Worm (Caenorhabditis elegans): ENCODE data around the gene rap-3.

DNA sequence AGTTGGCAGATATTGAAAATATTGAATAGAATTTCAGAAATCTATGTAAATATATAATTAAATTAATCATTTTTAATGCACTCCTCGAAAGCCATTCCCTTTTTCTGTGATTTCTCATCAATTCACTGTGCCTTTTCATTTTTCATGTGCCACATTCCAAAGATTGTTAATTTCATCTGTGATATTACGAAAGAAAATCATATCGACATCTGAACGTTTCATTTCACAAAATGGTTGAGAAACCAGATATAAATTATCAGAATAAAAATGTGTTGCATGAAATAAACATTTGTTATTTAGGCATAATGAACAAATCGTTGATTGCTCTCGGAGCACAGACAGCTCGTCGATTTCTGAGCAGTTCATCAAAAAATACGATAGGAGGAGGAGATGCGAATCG lies 6.9 kb downstream of the rap-3 start, which contains the start of gene nuaf-3:
- TF ChIP-seq nhr-76 (tag; optimal IDR thresholded peaks at IDR 0.05) (no peak), pag-3 (tag; optimal IDR thresholded peaks at IDR 0.05; ENCODE audit: borderline replicate concordance, insufficient read depth) (no peak), lin-15B (tag; optimal IDR thresholded peaks at IDR 0.05) (no peak), nhr-20 (tag; optimal IDR thresholded peaks at IDR 0.05) (no peak), sox-4 (tag; optimal IDR thresholded peaks at IDR 0.05) (no peak), elt-2 (tag; optimal IDR thresholded peaks at IDR 0.05) (no peak), alr-1 (tag; optimal IDR thresholded peaks at IDR 0.05; ENCODE audit: borderline replicate concordance) (no peak)

Measured in whole organism, L1 larva.